2 fruit fly cellular contexts compared by ENCODE assay signal in the genomic region with DNA sequence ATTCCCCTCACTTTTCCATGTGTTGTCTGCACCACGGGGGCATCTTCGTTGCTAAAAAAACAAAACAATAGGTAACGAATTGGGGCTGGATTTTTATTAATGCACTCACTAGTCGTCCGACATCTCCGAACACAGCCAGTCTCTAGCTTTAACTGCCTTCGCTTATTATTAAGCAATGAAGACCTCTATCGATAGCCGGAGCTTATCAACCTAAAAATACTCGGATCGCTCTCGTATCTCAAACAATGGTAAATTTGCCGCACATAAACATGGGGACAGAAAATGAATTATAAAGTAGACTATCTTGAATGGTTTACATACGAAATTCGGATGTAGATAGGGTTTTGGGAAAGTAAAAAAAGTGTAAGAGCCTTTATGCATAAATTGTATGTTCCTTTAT.
A peak's percentile ranks its signal among the peaks of the same experiment; 100 is the strongest.
TF ChIP-seq lines count a peak whose summit lies in the region.

A gene (minus strand): TSS at position 181 of the 400 bp plus-strand sequence.

- no peak for TF ChIP-seq CTCF in whole organism, embryonic (GFP tag; optimal IDR thresholded peaks at IDR 0.05; lab: Kevin White, UChicago)

TF ChIP-seq in whole organism, embryonic, 481 proteins besides CTCF, POLR2A, EP300 and RAD21:
- TF ChIP-seq sug (tag; optimal IDR thresholded peaks at IDR 0.05; lab: Kevin White, UChicago) (peak; percentile 36), mirr (GFP tag; optimal IDR thresholded peaks at IDR 0.05; lab: Kevin White, UChicago) (peak; percentile 60), grn (GFP tag; optimal IDR thresholded peaks at IDR 0.05; lab: Kevin White, UChicago) (peak; percentile 39), exex (tag; optimal IDR thresholded peaks at IDR 0.05; lab: Kevin White, UChicago) (peak; percentile 81), corto (GFP tag; optimal IDR thresholded peaks at IDR 0.05; lab: Kevin White, UChicago) (no peak)

TF ChIP-seq in whole organism, prepupa, 60 proteins besides CTCF, POLR2A, EP300 and RAD21:
- TF ChIP-seq CG10631 (GFP tag; optimal IDR thresholded peaks at IDR 0.05; lab: Kevin White, UChicago) (no peak), vri (GFP tag; optimal IDR thresholded peaks at IDR 0.05; lab: Kevin White, UChicago) (peak; percentile 60)
